Worm (Caenorhabditis elegans) whole organism, L4 larva: ENCODE measurements around the gene sgo-1.

Experiments
- F37D6.2 ChIP-seq: sonication (generic microtip); optimal IDR thresholded peaks from 2 replicates; lab custom pipeline; 2016; ENCODE audit warnings: mild to moderate bottlenecking, missing genetic modification characterization, missing compliant biosample characterization
- F44E2.7 ChIP-seq: fragments of 200-800 bp; sonication (Bioruptor generic); IDR thresholded peaks from 2 replicates; pipeline ENCODE4 v2.1.2; 2022; ENCODE audit warnings: missing genetic modification characterization, missing compliant biosample characterization
- R02D3.7 ChIP-seq: fragments of 150-350 bp; sonication (generic microtip); optimal IDR thresholded peaks from 3 replicates; lab custom pipeline; 2014; ENCODE audit warnings: missing biosample characterization, missing genetic modification characterization
- Y48G9A.11 ChIP-seq: fragments of 200-800 bp; sonication (Bioruptor generic); IDR thresholded peaks from 2 replicates; pipeline ENCODE4 v1.3.6; 2022; ENCODE audit warnings: missing genetic modification reagents, missing genetic modification characterization, missing compliant biosample characterization
- Y75B8A.6 ChIP-seq: fragments of 200-800 bp; sonication (Bioruptor generic); IDR thresholded peaks from 2 replicates; pipeline ENCODE4 v1.3.6; 2022; ENCODE audit warnings: missing genetic modification reagents, missing genetic modification characterization, missing compliant biosample characterization
- aha-1 ChIP-seq: fragments of 150-350 bp; peaks from one replicate; lab custom pipeline; 2014; ENCODE audit warnings: missing biosample characterization, missing genetic modification characterization
- arid-1 ChIP-seq: fragments of 200-800 bp; sonication (Bioruptor generic); conservative IDR thresholded peaks from 2 replicates; pipeline ENCODE4 v1.3.6; 2022; ENCODE audit warnings: missing genetic modification reagents, missing genetic modification characterization, missing compliant biosample characterization
- ceh-20 ChIP-seq: fragments of 200-800 bp; sonication (Bioruptor generic); IDR thresholded peaks from 2 replicates; pipeline ENCODE4 v1.3.6; 2022; ENCODE audit warnings: missing genetic modification reagents, missing genetic modification characterization, missing compliant biosample characterization
- ceh-28 ChIP-seq: fragments of 150-350 bp; optimal IDR thresholded peaks from 2 replicates; lab custom pipeline; 2014; ENCODE audit warnings: missing biosample characterization, missing genetic modification reagents, missing genetic modification characterization
- ces-1 ChIP-seq: fragments of 150-350 bp; sonication (generic microtip); optimal IDR thresholded peaks from 4 replicates; lab custom pipeline; 2014; ENCODE audit warnings: missing biosample characterization, missing genetic modification reagents, missing genetic modification characterization
- cey-2 ChIP-seq: sonication (generic microtip); optimal IDR thresholded peaks from 3 replicates; lab custom pipeline; 2017; ENCODE audit warnings: missing genetic modification characterization, mild to moderate bottlenecking, missing compliant biosample characterization, antibody characterized with exemption, borderline replicate concordance; ENCODE audit not compliant: insufficient read depth
- ctbp-1 ChIP-seq: fragments of 200-800 bp; sonication (Bioruptor generic); IDR thresholded peaks from 2 replicates; pipeline ENCODE4 v1.3.6; 2022; ENCODE audit warnings: missing genetic modification reagents, missing genetic modification characterization, missing compliant biosample characterization
- daf-16 ChIP-seq, 3 experiments: sonication (generic microtip); optimal IDR thresholded peaks; 2 replicates each; lab custom pipeline; 2016 to 2017; ENCODE audit warnings: missing genetic modification characterization in 3 of 3, missing genetic modification reagents in 3 of 3, mild to moderate bottlenecking in 2 of 3, missing compliant biosample characterization in 2 of 3, missing biosample characterization in 1 of 3, moderate library complexity in 1 of 3
- dmd-8 ChIP-seq: fragments of 200-800 bp; sonication (Bioruptor generic); IDR thresholded peaks from 2 replicates; pipeline ENCODE4 v1.3.6; 2022; ENCODE audit warnings: missing genetic modification characterization, missing compliant biosample characterization
- dpl-1 ChIP-seq: fragments of 150-350 bp; optimal IDR thresholded peaks from 2 replicates; lab custom pipeline; 2014; ENCODE audit warnings: missing biosample characterization, missing genetic modification reagents, missing genetic modification characterization
- hif-1 ChIP-seq, 2 experiments: sonication (generic microtip); optimal IDR thresholded peaks; 2 replicates each; lab custom pipeline; 2016 to 2017; ENCODE audit warnings: missing compliant biosample characterization in 2 of 2, missing genetic modification characterization in 2 of 2, missing genetic modification reagents in 2 of 2, missing genotype in 2 of 2, mild to moderate bottlenecking in 1 of 2
- hlh-11 ChIP-seq: fragments of 200-800 bp; sonication (Bioruptor generic); optimal IDR thresholded peaks from 2 replicates; lab custom pipeline; 2018; ENCODE audit warnings: mild to moderate bottlenecking, missing genetic modification characterization, missing compliant biosample characterization
- hlh-30 ChIP-seq: sonication (generic microtip); optimal IDR thresholded peaks from 2 replicates; lab custom pipeline; 2017; ENCODE audit warnings: antibody characterized with exemption, mild to moderate bottlenecking, missing genetic modification characterization, missing compliant biosample characterization; ENCODE audit not compliant: insufficient read depth
- hmg-1.1 ChIP-seq: fragments of 200-800 bp; sonication (Bioruptor generic); IDR thresholded peaks from 2 replicates; pipeline ENCODE4 v1.3.6; 2022; ENCODE audit warnings: missing genetic modification reagents, missing genetic modification characterization, missing compliant biosample characterization
- jun-1 ChIP-seq: fragments of 150-350 bp; optimal IDR thresholded peaks from 2 replicates; lab custom pipeline; 2014; ENCODE audit warnings: missing biosample characterization, missing genetic modification reagents, missing genetic modification characterization
- lim-7 ChIP-seq: fragments of 200-800 bp; sonication (Bioruptor generic); IDR thresholded peaks from 2 replicates; pipeline ENCODE4 v1.3.6; 2022; ENCODE audit warnings: missing genetic modification characterization, missing compliant biosample characterization
- lin-13 ChIP-seq: fragments of 150-350 bp; optimal IDR thresholded peaks from 2 replicates; lab custom pipeline; 2014; ENCODE audit warnings: missing biosample characterization, missing genetic modification reagents, missing genetic modification characterization
- lin-29 ChIP-seq: fragments of 200-800 bp; sonication (Bioruptor generic); IDR thresholded peaks from 2 replicates; pipeline ENCODE4 v1.3.6; 2022; ENCODE audit warnings: missing genetic modification reagents, missing genetic modification characterization, missing compliant biosample characterization
- lsy-2 ChIP-seq, 2 experiments: fragments of 150-350 bp in 1 of 2; sonication (generic microtip) in 1 of 2; optimal IDR thresholded peaks; 2 replicates each; lab custom pipeline; 2014 to 2017; ENCODE audit warnings: missing biosample characterization in 2 of 2, missing genetic modification characterization in 2 of 2
- madf-5 ChIP-seq, 2 experiments: fragments of 200-800 bp; sonication (Bioruptor generic); IDR thresholded peaks; 2 replicates each; pipeline ENCODE4 v1.3.6; 2022; ENCODE audit warnings: missing compliant biosample characterization in 2 of 2, missing genetic modification characterization in 2 of 2
- madf-9 ChIP-seq: fragments of 200-800 bp; sonication (Bioruptor generic); conservative IDR thresholded peaks from 2 replicates; pipeline ENCODE4 v1.3.6; 2022; ENCODE audit warnings: missing genetic modification reagents, missing genetic modification characterization, missing compliant biosample characterization
- mdl-1 ChIP-seq, 2 experiments: fragments of 150-350 bp in 1 of 2; sonication (generic microtip) in 1 of 2; optimal IDR thresholded peaks; 2 replicates each; lab custom pipeline; 2014 to 2017; ENCODE audit warnings: missing biosample characterization in 2 of 2, missing genetic modification characterization in 2 of 2
- mdt-29 ChIP-seq: fragments of 200-800 bp; sonication (Bioruptor generic); IDR thresholded peaks from 2 replicates; pipeline ENCODE4 v1.3.6; 2022; ENCODE audit warnings: missing genetic modification reagents, missing genetic modification characterization, missing compliant biosample characterization
- mep-1 ChIP-seq: fragments of 150-350 bp; sonication (generic microtip); optimal IDR thresholded peaks from 3 replicates; lab custom pipeline; 2014; ENCODE audit warnings: missing biosample characterization, missing genetic modification characterization
- mes-2 ChIP-seq: sonication (generic microtip); optimal IDR thresholded peaks from 2 replicates; lab custom pipeline; 2016; ENCODE audit warnings: missing genotype, mild to moderate bottlenecking, missing genetic modification characterization, missing compliant biosample characterization; ENCODE audit not compliant: poor library complexity, severe bottlenecking
- mxl-2 ChIP-seq: fragments of 200-800 bp; sonication (Bioruptor generic); conservative IDR thresholded peaks from 2 replicates; pipeline ENCODE4 v1.3.6; 2022; ENCODE audit warnings: missing genetic modification reagents, missing genetic modification characterization, missing compliant biosample characterization
- mxl-3 ChIP-seq: fragments of 200-800 bp; sonication (Bioruptor generic); optimal IDR thresholded peaks from 2 replicates; lab custom pipeline; 2018; ENCODE audit warnings: mild to moderate bottlenecking, missing genetic modification characterization, missing compliant biosample characterization
- nhr-11 ChIP-seq: fragments of 150-350 bp; optimal IDR thresholded peaks from 2 replicates; lab custom pipeline; 2014; ENCODE audit warnings: missing biosample characterization, missing genetic modification characterization
- nhr-48 ChIP-seq: sonication (generic microtip); optimal IDR thresholded peaks from 2 replicates; lab custom pipeline; 2016; ENCODE audit warnings: mild to moderate bottlenecking, missing genetic modification characterization, missing compliant biosample characterization
- nhr-6 ChIP-seq: fragments of 150-350 bp; optimal IDR thresholded peaks from 2 replicates; lab custom pipeline; 2014; ENCODE audit warnings: missing biosample characterization, missing genetic modification characterization
- php-3 ChIP-seq: fragments of 200-800 bp; sonication (Bioruptor generic); IDR thresholded peaks from 2 replicates; pipeline ENCODE4 v1.3.6; 2022; ENCODE audit warnings: missing genetic modification reagents, missing genetic modification characterization, missing compliant biosample characterization
- pqm-1 ChIP-seq: sonication (generic microtip); optimal IDR thresholded peaks from 2 replicates; lab custom pipeline; 2017; ENCODE audit warnings: missing biosample characterization, missing genetic modification characterization
- rbr-2 ChIP-seq: sonication (generic microtip); optimal IDR thresholded peaks from 2 replicates; lab custom pipeline; 2016; ENCODE audit warnings: missing genotype, missing genetic modification characterization, missing compliant biosample characterization
- sdz-12 ChIP-seq: fragments of 200-800 bp; sonication (Bioruptor generic); optimal IDR thresholded peaks from 2 replicates; lab custom pipeline; 2018; ENCODE audit warnings: mild to moderate bottlenecking, missing genetic modification characterization, missing compliant biosample characterization
- snpc-1.2 ChIP-seq: fragments of 200-800 bp; sonication (Bioruptor generic); IDR thresholded peaks from 2 replicates; pipeline ENCODE4 v1.3.6; 2022; ENCODE audit warnings: missing genetic modification reagents, missing genetic modification characterization, missing compliant biosample characterization
- snpc-4 ChIP-seq: fragments of 150-350 bp; optimal IDR thresholded peaks from 2 replicates; lab custom pipeline; 2014; ENCODE audit warnings: missing biosample characterization, missing genetic modification characterization
- tag-97 ChIP-seq: fragments of 200-800 bp; sonication (Bioruptor generic); IDR thresholded peaks from 2 replicates; pipeline ENCODE4 v1.3.6; 2022; ENCODE audit warnings: missing genetic modification characterization, missing compliant biosample characterization
- unc-130 ChIP-seq: sonication (generic microtip); optimal IDR thresholded peaks from 2 replicates; lab custom pipeline; 2016; ENCODE audit warnings: missing genetic modification reagents, missing genetic modification characterization, missing compliant biosample characterization
- unc-62 ChIP-seq, 3 experiments: fragments of 150-350 bp in 1 of 3; sonication (generic microtip); optimal IDR thresholded peaks in 2 of 3; peaks in 1 of 3; 1 replicate in 1 of 3; 2 replicates in 2 of 3; lab custom pipeline; 2014 to 2017; ENCODE audit warnings: missing biosample characterization in 3 of 3, missing genetic modification characterization in 3 of 3, missing genetic modification reagents in 3 of 3, missing genotype in 1 of 3
- vab-7 ChIP-seq: fragments of 200-800 bp; sonication (Bioruptor generic); IDR thresholded peaks from 2 replicates; pipeline ENCODE4 v1.3.6; 2022; ENCODE audit warnings: missing genetic modification reagents, missing genetic modification characterization, missing compliant biosample characterization
- zfp-3 ChIP-seq: fragments of 200-800 bp; sonication (Bioruptor generic); conservative IDR thresholded peaks from 2 replicates; pipeline ENCODE4 v1.3.6; 2022; ENCODE audit warnings: missing genetic modification reagents, missing genetic modification characterization, missing compliant biosample characterization

The sgo-1 gene

DNA sequence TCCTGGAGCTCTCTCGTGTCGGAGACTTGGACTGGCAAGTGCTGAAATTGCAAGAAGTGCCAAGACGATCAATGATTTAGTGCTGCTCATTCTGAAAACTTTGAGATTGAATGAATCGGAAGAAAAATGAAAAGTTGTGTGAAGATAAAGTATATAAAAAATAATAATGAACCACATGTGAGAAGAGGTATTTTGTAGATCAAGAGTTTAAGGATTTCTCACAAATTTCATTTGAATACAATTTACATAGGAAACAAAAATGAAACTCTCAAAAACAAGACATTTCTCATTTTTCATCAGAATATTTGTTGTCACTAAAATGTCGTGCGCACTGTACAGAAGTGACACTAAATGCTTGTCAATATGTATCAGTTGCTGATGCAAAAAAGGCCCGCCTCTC is 26.2 kb upstream of the sgo-1 start, which contains the start of gene T14A8.2:
T14A8.2 (minus strand) TSS at position 101 of the 400 bp plus-strand sequence.
- TF ChIP-seq mxl-3 (GFP tag; lab: Kevin White, UChicago) (no peak), mdl-1 (tag; optimal IDR thresholded peaks at IDR 0.05; lab: Kevin White, UChicago) (no peak)
- TF ChIP-seq, all 104 proteins: peak for 0

DNA sequence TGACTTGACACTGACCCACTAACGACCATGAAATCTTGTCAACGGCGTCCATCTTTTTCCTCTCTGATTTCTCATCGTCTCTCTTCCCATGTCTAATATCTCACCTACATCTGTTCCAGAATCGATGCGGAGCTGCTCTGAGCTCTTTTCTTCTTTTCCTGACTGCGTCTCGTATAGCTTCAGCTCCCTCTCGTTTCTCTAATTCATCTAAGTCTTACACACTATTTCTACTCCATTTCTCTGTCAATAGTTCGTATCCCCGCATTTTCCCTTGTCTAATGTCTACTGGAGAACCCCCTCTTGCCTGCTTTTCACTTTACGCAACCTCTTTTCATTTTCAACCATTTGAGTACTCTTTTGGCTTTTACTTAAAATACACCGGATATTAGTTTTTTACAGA is 21.6 kb upstream of the sgo-1 start, which contains the start of gene ric-3:
ric-3 (plus strand) TSS at position 400 of the 400 bp plus-strand sequence.
- TF ChIP-seq R02D3.7 (tag; lab: Kevin White, UChicago): no peak
- TF ChIP-seq dmd-8 (GFP tag; lab: Robert Waterston, UW): no peak
- TF ChIP-seq lim-7: no peak
- peak; percentile 12 for TF ChIP-seq dpl-1 (GFP tag; lab: Kevin White, UChicago)
- TF ChIP-seq unc-62 (GFP tag; optimal IDR thresholded peaks at IDR 0.05 in 1 of 2; lab: Kevin White, UChicago): peak in 1 of 2 experiments; percentile 98
- TF ChIP-seq unc-62 (tag; optimal IDR thresholded peaks at IDR 0.05; lab: Kevin White, UChicago): no peak
- no peak for TF ChIP-seq Y75B8A.6
- TF ChIP-seq arid-1: no peak
- TF ChIP-seq cey-2 (tag; lab: Kevin White, UChicago): no peak
- TF ChIP-seq lin-29 (GFP tag; lab: Robert Waterston, UW): no peak
- TF ChIP-seq F44E2.7: no peak
- TF ChIP-seq hmg-1.1 (GFP tag; lab: Robert Waterston, UW): peak; percentile 69
- TF ChIP-seq mes-2: peak; percentile 45
- TF ChIP-seq mxl-2 (GFP tag; lab: Robert Waterston, UW): no peak
- TF ChIP-seq ces-1: peak; percentile 24
- no peak for TF ChIP-seq php-3 (GFP tag; lab: Robert Waterston, UW)
- no peak for TF ChIP-seq nhr-6 (tag; lab: Kevin White, UChicago)
- TF ChIP-seq sdz-12 (GFP tag; lab: Kevin White, UChicago): no peak
- TF ChIP-seq nhr-11 (tag; lab: Kevin White, UChicago): peak; percentile 73
- TF ChIP-seq unc-130 (GFP tag; lab: Kevin White, UChicago): no peak
- peak in 1 of 2 experiments; percentile 45 for TF ChIP-seq mdl-1 (tag; optimal IDR thresholded peaks at IDR 0.05; lab: Kevin White, UChicago)
- TF ChIP-seq hlh-30 (tag; lab: Kevin White, UChicago): peak; percentile 34
- TF ChIP-seq hif-1 (tag; optimal IDR thresholded peaks at IDR 0.05; lab: Kevin White, UChicago): no peak
- no peak for TF ChIP-seq snpc-4
- TF ChIP-seq vab-7 (GFP tag; lab: Robert Waterston, UW): no peak
- TF ChIP-seq snpc-1.2 (GFP tag; lab: Robert Waterston, UW): no peak
- TF ChIP-seq lsy-2 (tag; optimal IDR thresholded peaks at IDR 0.05; lab: Kevin White, UChicago): peak in 1 of 2 experiments; percentile 70
- TF ChIP-seq zfp-3 (GFP tag; lab: Robert Waterston, UW): no peak
- TF ChIP-seq daf-16 (GFP tag; optimal IDR thresholded peaks at IDR 0.05; lab: Kevin White, UChicago): peak in 1 of 2 experiments; percentile 28
- TF ChIP-seq daf-16 (tag; optimal IDR thresholded peaks at IDR 0.05; lab: Kevin White, UChicago): no peak
- TF ChIP-seq mxl-3 (GFP tag; lab: Kevin White, UChicago): no peak
- 0 out of 2 replicates have a peak, but pooled peaks have one; percentile 19 for TF ChIP-seq ctbp-1 (GFP tag; lab: Robert Waterston, UW)
- no peak for TF ChIP-seq mdt-29
- no peak for TF ChIP-seq jun-1 (tag; lab: Kevin White, UChicago)
- TF ChIP-seq tag-97 (GFP tag; lab: Robert Waterston, UW): no peak
- peak; percentile 22 for TF ChIP-seq nhr-48 (tag; lab: Kevin White, UChicago)
- no peak for TF ChIP-seq madf-5 (GFP tag; IDR thresholded peaks at IDR 0.05; lab: Robert Waterston, UW)
- peak; percentile 58 for TF ChIP-seq ceh-28 (tag; lab: Kevin White, UChicago)
- TF ChIP-seq madf-9: no peak
- peak; percentile 38 for TF ChIP-seq mep-1
- no peak for TF ChIP-seq ceh-20 (GFP tag; lab: Robert Waterston, UW)
- peak; percentile 29 for TF ChIP-seq F37D6.2 (tag; lab: Kevin White, UChicago)
- no peak for TF ChIP-seq pqm-1 (tag; lab: Kevin White, UChicago)
- TF ChIP-seq hlh-11 (tag; lab: Kevin White, UChicago): peak; percentile 61
- TF ChIP-seq rbr-2 (tag; lab: Kevin White, UChicago): peak; percentile 71
- TF ChIP-seq lin-13: no peak
- TF ChIP-seq aha-1 (tag; lab: Kevin White, UChicago): peak; percentile 64
- no peak for TF ChIP-seq Y48G9A.11 (GFP tag; lab: Robert Waterston, UW)
